Worm (Caenorhabditis elegans): ENCODE data around the gene F53F4.17.

The F53F4.17 gene

DNA sequence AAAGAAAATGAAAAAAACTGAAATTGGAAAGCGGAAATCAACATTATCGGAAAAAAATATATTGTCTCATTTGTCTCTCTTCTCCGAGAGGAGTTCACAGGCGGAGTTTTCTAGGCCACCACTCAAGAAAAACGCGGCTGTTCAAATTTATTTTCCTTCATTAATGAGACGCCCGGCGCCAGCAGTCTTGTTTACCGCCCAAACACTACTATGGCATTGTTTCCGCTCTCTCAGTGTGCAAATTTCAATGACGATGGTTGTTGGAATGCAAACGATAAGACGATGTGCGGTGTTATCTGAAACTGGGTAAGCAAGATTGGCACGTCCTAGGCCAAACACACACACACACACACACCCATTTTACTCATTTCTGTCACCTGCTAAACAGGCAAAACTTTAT lies 31.3 kb upstream of the F53F4.17 start, which contains the start of gene cav-2:
TSS of gene cav-2 (plus strand) at position 359 of the 400 bp plus-strand sequence.
- TF ChIP-seq nhr-85 (tag) (peak; percentile 96), mep-1 (tag; optimal IDR thresholded peaks at IDR 0.05) (peak; percentile 68), nhr-77 (tag; optimal IDR thresholded peaks at IDR 0.05) (peak; percentile 10), nhr-11 (tag; optimal IDR thresholded peaks at IDR 0.05) (peak; percentile 50), nhr-12 (tag; optimal IDR thresholded peaks at IDR 0.05) (no peak), nhr-90 (tag; optimal IDR thresholded peaks at IDR 0.05; ENCODE audit: poor library complexity) (peak; percentile 93), mef-2 (tag; optimal IDR thresholded peaks at IDR 0.05) (no peak), nhr-76 (tag; optimal IDR thresholded peaks at IDR 0.05) (no peak), lin-39 (tag; optimal IDR thresholded peaks at IDR 0.05) (peak; percentile 68), egl-13 (tag; optimal IDR thresholded peaks at IDR 0.05) (peak; percentile 94), irx-1 (tag; optimal IDR thresholded peaks at IDR 0.05) (peak; percentile 95), lin-15B (tag; optimal IDR thresholded peaks at IDR 0.05) (peak; percentile 71), fkh-8 (tag; optimal IDR thresholded peaks at IDR 0.05) (peak; percentile 76), tlp-1 (tag; optimal IDR thresholded peaks at IDR 0.05) (no peak), sup-37 (GFP tag; optimal IDR thresholded peaks at IDR 0.05) (peak; percentile 28), hlh-4 (tag; optimal IDR thresholded peaks at IDR 0.05) (peak; percentile 61), rnt-1 (tag; optimal IDR thresholded peaks at IDR 0.05) (peak; percentile 99), nhr-47 (tag; optimal IDR thresholded peaks at IDR 0.05) (peak; percentile 91), unc-62 (GFP tag; optimal IDR thresholded peaks at IDR 0.05) (no peak), Y116A8C.19 (tag; optimal IDR thresholded peaks at IDR 0.05; ENCODE audit: borderline replicate concordance) (peak; percentile 66), snu-23 (GFP tag; optimal IDR thresholded peaks at IDR 0.05) (peak; percentile 87), ceh-90 (tag; optimal IDR thresholded peaks at IDR 0.05) (peak; percentile 97), grh-1 (GFP tag; IDR thresholded peaks at IDR 0.05) (peak; percentile 88), dpl-1 (GFP tag; optimal IDR thresholded peaks at IDR 0.05) (peak; percentile 92 to 99 (median 96)), nhr-71 (tag; optimal IDR thresholded peaks at IDR 0.05) (peak; percentile 93), unc-86 (tag; optimal IDR thresholded peaks at IDR 0.05) (peak; percentile 75), lin-14 (GFP tag; optimal IDR thresholded peaks at IDR 0.05) (peak; percentile 82), ztf-4 (tag; optimal IDR thresholded peaks at IDR 0.05) (no peak), unc-98 (GFP tag; IDR thresholded peaks at IDR 0.05) (peak; percentile 86), fkh-4 (tag; optimal IDR thresholded peaks at IDR 0.05; ENCODE audit: borderline replicate concordance) (peak; percentile 98), F16B12.6 (tag; optimal IDR thresholded peaks at IDR 0.05) (no peak), C04F5.9 (tag; optimal IDR thresholded peaks at IDR 0.05) (peak; percentile 74), ceh-82 (tag; optimal IDR thresholded peaks at IDR 0.05) (peak; percentile 67 to 79 (median 76)), mab-9 (GFP tag; IDR thresholded peaks at IDR 0.05) (peak; percentile 86), zip-4 (GFP tag; optimal IDR thresholded peaks at IDR 0.05) (peak; percentile 74), lsy-2 (tag; optimal IDR thresholded peaks at IDR 0.05) (peak; percentile 83 to 84), aha-1 (tag; optimal IDR thresholded peaks at IDR 0.05) (no peak), tbx-2 (tag; optimal IDR thresholded peaks at IDR 0.05) (peak; percentile 92), vab-15 (tag; optimal IDR thresholded peaks at IDR 0.05) (peak; percentile 70), C16A3.4 (tag; optimal IDR thresholded peaks at IDR 0.05) (peak; percentile 63), pqm-1 (tag; optimal IDR thresholded peaks at IDR 0.05) (peak; percentile 86), skn-1 (tag; optimal IDR thresholded peaks at IDR 0.05) (peak; percentile 42), ets-5 (GFP tag; IDR thresholded peaks at IDR 0.05) (no peak), jun-1 (tag; optimal IDR thresholded peaks at IDR 0.05) (peak; percentile 66), pax-3 (tag; optimal IDR thresholded peaks at IDR 0.05) (peak; percentile 99), nhr-84 (tag; optimal IDR thresholded peaks at IDR 0.05) (no peak), C34B4.2 (tag; optimal IDR thresholded peaks at IDR 0.05) (peak; percentile 27), fos-1 (tag; optimal IDR thresholded peaks at IDR 0.05) (peak; percentile 72), hlh-17 (GFP tag; optimal IDR thresholded peaks at IDR 0.05; ENCODE audit: borderline replicate concordance) (peak; percentile 33), ceh-88 (GFP tag; IDR thresholded peaks at IDR 0.05) (0 out of 2 replicates have a peak, but pooled peaks have one; percentile 29), elt-2 (tag; optimal IDR thresholded peaks at IDR 0.05) (peak; percentile 80), elt-3 (tag; optimal IDR thresholded peaks at IDR 0.05) (peak in 2 of 6 experiments; percentile 38 to 78), unc-30 (tag; optimal IDR thresholded peaks at IDR 0.05) (no peak)

Measured in whole organism, L1 larva.